Worm (Caenorhabditis elegans): ENCODE results near the gene osm-10.

- TF ChIP-seq T26A5.8 (tag; optimal IDR thresholded peaks at IDR 0.05), result no peak
- TF ChIP-seq fkh-3 (tag; optimal IDR thresholded peaks at IDR 0.05), result no peak
- TF ChIP-seq pha-4 (tag; optimal IDR thresholded peaks at IDR 0.05), result no peak
- TF ChIP-seq ztf-28 (GFP tag; IDR thresholded peaks at IDR 0.05), result no peak
- no peak for TF ChIP-seq madf-8 (GFP tag; conservative IDR thresholded peaks at IDR 0.05)
- no peak for TF ChIP-seq F57A8.1 (GFP tag; optimal IDR thresholded peaks at IDR 0.05)
- no peak for TF ChIP-seq aptf-2 (GFP tag; conservative IDR thresholded peaks at IDR 0.05)
- no peak for TF ChIP-seq snpc-1.1 (tag; optimal IDR thresholded peaks at IDR 0.05; ENCODE audit: insufficient read depth)
- TF ChIP-seq ama-1 (optimal IDR thresholded peaks at IDR 0.05), result no peak
- TF ChIP-seq ama-1 (GFP tag; optimal IDR thresholded peaks at IDR 0.05), result no peak
- TF ChIP-seq K11D2.4 (GFP tag; IDR thresholded peaks at IDR 0.05), result no peak
- no peak for TF ChIP-seq C17E4.6 (GFP tag; IDR thresholded peaks at IDR 0.05)
- TF ChIP-seq aptf-3 (GFP tag; IDR thresholded peaks at IDR 0.05), result no peak
These were observed 41.5 kb upstream of the osm-10 start, which contains the start of gene dpy-31 for ce11 chrIII:7201378-7202256.
